Worm (Caenorhabditis elegans): ENCODE data around the gene srw-85.

The srw-85 gene

DNA sequence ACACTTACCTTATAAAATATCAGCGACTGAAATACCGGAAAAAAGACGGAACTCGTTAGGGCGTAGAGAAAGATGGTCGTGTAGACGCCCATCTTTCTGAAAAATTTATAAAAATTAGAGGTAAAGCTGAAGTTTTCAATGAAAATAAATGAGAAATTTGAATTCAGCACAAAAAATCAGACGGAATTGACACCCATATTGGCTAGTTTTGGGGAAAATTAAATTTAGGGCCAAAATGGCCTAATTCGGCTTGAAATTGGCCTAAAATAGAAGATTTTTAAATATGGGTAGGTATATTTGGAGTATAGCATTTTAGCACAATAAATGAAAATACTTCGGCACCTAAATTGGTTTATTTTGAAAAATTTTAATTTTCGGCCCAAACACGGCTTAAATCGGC is 40.9 kb downstream of the srw-85 start, which contains the start of gene slcr-46.2:
Gene slcr-46.2, minus strand, starts transcription at position 101 of the 400 bp plus-strand sequence.
- no peak for TF ChIP-seq fkh-10 (GFP tag; optimal IDR thresholded peaks at IDR 0.05)
- no peak for TF ChIP-seq ceh-16 (tag; optimal IDR thresholded peaks at IDR 0.05)
- no peak for TF ChIP-seq ZK546.5 (tag; optimal IDR thresholded peaks at IDR 0.05)
- TF ChIP-seq skn-1 (tag; optimal IDR thresholded peaks at IDR 0.05) = no peak
- TF ChIP-seq elt-3 (tag; optimal IDR thresholded peaks at IDR 0.05) = no peak
- TF ChIP-seq nhr-28 (tag; optimal IDR thresholded peaks at IDR 0.05) = no peak
- TF ChIP-seq nhr-25 (tag; optimal IDR thresholded peaks at IDR 0.05) = no peak
- TF ChIP-seq ztf-11 (tag; optimal IDR thresholded peaks at IDR 0.05) = no peak
- TF ChIP-seq nhr-12 (tag; optimal IDR thresholded peaks at IDR 0.05) = no peak
- TF ChIP-seq nhr-43 (tag; optimal IDR thresholded peaks at IDR 0.05; ENCODE audit: poor library complexity, severe bottlenecking) = no peak
- no peak for TF ChIP-seq eor-1 (tag; optimal IDR thresholded peaks at IDR 0.05)

DNA sequence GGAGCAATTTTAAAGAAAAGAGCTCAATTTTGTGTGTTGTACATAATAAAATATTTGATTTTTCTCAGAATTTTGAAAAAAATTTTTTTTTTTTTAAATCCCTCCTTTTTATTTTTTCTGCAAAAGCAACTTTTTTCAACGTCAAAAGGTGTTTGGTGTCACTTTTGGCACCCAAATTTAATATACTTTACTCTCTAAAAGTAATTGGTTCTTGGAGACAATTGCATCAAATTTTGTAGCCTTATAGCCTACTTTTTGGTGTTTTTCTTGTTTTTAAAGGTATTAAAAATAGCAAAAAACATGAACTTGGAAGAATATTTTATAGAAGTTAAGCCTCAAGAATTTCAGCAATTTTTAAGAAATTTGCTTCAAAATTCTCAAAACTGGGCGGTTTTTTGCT is 50.0 kb downstream of the srw-85 start, which contains the start of gene srw-84:
Gene srw-84, plus strand, starts transcription at position 301 of the 400 bp plus-strand sequence.
- TF ChIP-seq nhr-23 (tag; optimal IDR thresholded peaks at IDR 0.05) = no peak
- TF ChIP-seq nfya-1 (tag; optimal IDR thresholded peaks at IDR 0.05; ENCODE audit: insufficient read depth) = no peak
- no peak for TF ChIP-seq egl-27 (tag; optimal IDR thresholded peaks at IDR 0.05)
- no peak for TF ChIP-seq ztf-4 (tag; optimal IDR thresholded peaks at IDR 0.05)
- no peak for TF ChIP-seq egl-5 (tag; optimal IDR thresholded peaks at IDR 0.05)
- no peak for TF ChIP-seq daf-12 (tag; optimal IDR thresholded peaks at IDR 0.05)
- no peak for TF ChIP-seq ceh-9 (tag; optimal IDR thresholded peaks at IDR 0.05)
- TF ChIP-seq pha-4 (tag; optimal IDR thresholded peaks at IDR 0.05) = no peak
- no peak for TF ChIP-seq nhr-77 (tag; optimal IDR thresholded peaks at IDR 0.05)
- no peak for TF ChIP-seq pqm-1 (tag; optimal IDR thresholded peaks at IDR 0.05)
- TF ChIP-seq lsy-12 (tag; optimal IDR thresholded peaks at IDR 0.05) = no peak
- no peak for TF ChIP-seq skn-1 (tag; optimal IDR thresholded peaks at IDR 0.05)
- TF ChIP-seq nhr-25 (tag; optimal IDR thresholded peaks at IDR 0.05) = no peak
- no peak for TF ChIP-seq mdl-1 (tag; optimal IDR thresholded peaks at IDR 0.05)

Measured in whole organism, L3 larva.